Fruit fly (Drosophila melanogaster): ENCODE data around the gene CHMP2B.

The CHMP2B gene

dm6 chr3L:5172470-5172869 lies 33.1 kb downstream of the CHMP2B start:
- TF ChIP-seq Ets65A (GFP tag) (peak; percentile 23), CG4424 (GFP tag; optimal IDR thresholded peaks at IDR 0.05) (no peak)

- peak; percentile 64 for TF ChIP-seq Med (GFP tag)
- no peak for TF ChIP-seq CG3281 (GFP tag; optimal IDR thresholded peaks at IDR 0.05)
Measured at dm6 chr3L:5176071-5176470, 36.7 kb downstream of the CHMP2B start.

- TF ChIP-seq CG30403 (GFP tag; optimal IDR thresholded peaks at IDR 0.05): no peak
- peak; percentile 59 for TF ChIP-seq lab (GFP tag; optimal IDR thresholded peaks at IDR 0.05)
- peak; percentile 40 for TF ChIP-seq cwo (GFP tag; optimal IDR thresholded peaks at IDR 0.05)
- no peak for TF ChIP-seq TFAM (GFP tag; optimal IDR thresholded peaks at IDR 0.05)
- peak; percentile 34 for TF ChIP-seq CG34376 (GFP tag; optimal IDR thresholded peaks at IDR 0.05)
- peak; percentile 62 for TF ChIP-seq grn (GFP tag; optimal IDR thresholded peaks at IDR 0.05)
- TF ChIP-seq mirr (GFP tag; optimal IDR thresholded peaks at IDR 0.05): peak; percentile 92
- TF ChIP-seq CG15479 (GFP tag; optimal IDR thresholded peaks at IDR 0.05): peak; percentile 68
- peak; percentile 88 for TF ChIP-seq exex (tag; optimal IDR thresholded peaks at IDR 0.05)
- peak; percentile 35; the same call in 1 of the 2 replicates for TF ChIP-seq sens-2 (GFP tag; IDR thresholded peaks at IDR 0.05)
- peak; percentile 40 for TF ChIP-seq GATAe (GFP tag; conservative IDR thresholded peaks at IDR 0.05)
- peak; percentile 53 for TF ChIP-seq sd (tag; optimal IDR thresholded peaks at IDR 0.05)
- TF ChIP-seq Hr78 (GFP tag; optimal IDR thresholded peaks at IDR 0.05): peak in 1 of 2 experiments; percentile 60
- TF ChIP-seq chm (GFP tag; IDR thresholded peaks at IDR 0.05): no peak
- TF ChIP-seq caup (GFP tag; optimal IDR thresholded peaks at IDR 0.05; ENCODE audit: severe bottlenecking): peak; percentile 27
- peak in 1 of 2 experiments; percentile 13 for TF ChIP-seq Pdp1 (GFP tag; optimal IDR thresholded peaks at IDR 0.05)
- peak; percentile 63 for TF ChIP-seq sug (tag; optimal IDR thresholded peaks at IDR 0.05)
- peak; percentile 72 for TF ChIP-seq Ets65A (GFP tag)
- no peak for TF ChIP-seq CG2875 (GFP tag; optimal IDR thresholded peaks at IDR 0.05)
Measured at dm6 chr3L:5176789-5177188, 37.4 kb downstream of the CHMP2B start.

dm6 chr3L:5178903-5179302 lies 39.5 kb downstream of the CHMP2B start:
- TF ChIP-seq Sry-β (GFP tag; optimal IDR thresholded peaks at IDR 0.05) (no peak), Hey (tag; optimal IDR thresholded peaks at IDR 0.05) (peak; percentile 76), CG10209 (GFP tag; optimal IDR thresholded peaks at IDR 0.05) (no peak), CG10321 (GFP tag; IDR thresholded peaks at IDR 0.05) (0 out of 2 replicates have a peak, but pooled peaks have one; percentile 5), Ets65A (GFP tag) (peak; percentile 21), jumu (GFP tag; optimal IDR thresholded peaks at IDR 0.05) (no peak), CG12071 (GFP tag; optimal IDR thresholded peaks at IDR 0.05) (no peak), chinmo (GFP tag; IDR thresholded peaks at IDR 0.05; ENCODE audit: partially characterized antibody) (0 out of 4 replicates have a peak, but pooled peaks have one; percentile 23), Bdp1 (GFP tag; optimal IDR thresholded peaks at IDR 0.05) (no peak), CG17359 (tag; optimal IDR thresholded peaks at IDR 0.05) (no peak), CG32532 (GFP tag; IDR thresholded peaks at IDR 0.05) (0 out of 2 replicates have a peak, but pooled peaks have one; percentile 35), ttk (GFP tag; IDR thresholded peaks at IDR 0.05) (0 out of 2 replicates have a peak, but pooled peaks have one; percentile 14), Nf-YC (tag; optimal IDR thresholded peaks at IDR 0.05) (peak; percentile 5), cwo (GFP tag; optimal IDR thresholded peaks at IDR 0.05) (peak; percentile 16), sna (GFP tag; IDR thresholded peaks at IDR 0.05; ENCODE audit: partially characterized antibody) (no peak), gcm (GFP tag; optimal IDR thresholded peaks at IDR 0.05) (peak; percentile 28), Med (GFP tag) (peak; percentile 72), CG17802 (tag; optimal IDR thresholded peaks at IDR 0.05) (no peak), cg (GFP tag; optimal IDR thresholded peaks at IDR 0.05) (peak; percentile 32), pros (GFP tag; optimal IDR thresholded peaks at IDR 0.05) (peak; percentile 4)

All from whole organism, embryonic.